Worm (Caenorhabditis elegans) whole organism, L2 larva: ENCODE data around the gene Y55F3BL.6.

Experiments
- nhr-11 ChIP-seq: fragments of 150-350 bp; optimal IDR thresholded peaks from 2 replicates; lab custom pipeline; 2014; ENCODE audit warnings: missing biosample characterization, missing genetic modification characterization
- unc-62 ChIP-seq: fragments of 150-350 bp; optimal IDR thresholded peaks from 2 replicates; lab custom pipeline; 2014; ENCODE audit warnings: missing biosample characterization, missing genetic modification reagents, missing genetic modification characterization

DNA sequence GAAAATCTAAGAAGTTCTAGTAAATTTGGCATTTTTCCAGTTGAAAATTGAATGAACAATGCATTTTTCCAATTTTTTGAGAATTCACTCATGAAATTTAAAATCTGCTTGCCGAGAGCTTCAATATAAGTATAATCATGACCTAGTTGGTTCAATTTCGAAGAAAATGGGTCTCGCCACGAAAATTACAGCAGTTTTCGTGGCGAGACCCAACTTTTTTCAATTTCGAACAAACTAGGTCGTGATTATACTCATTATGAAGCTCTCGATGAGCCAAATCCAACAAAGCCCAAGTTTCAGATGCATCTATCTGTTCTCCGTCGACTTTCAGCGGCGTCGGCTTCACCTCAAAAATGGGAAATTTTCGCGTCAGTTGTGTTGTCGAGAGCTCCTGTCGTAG is 6.4 kb downstream of the Y55F3BL.6 start, which contains the start of gene mrpl-46:
- no peak for TF ChIP-seq unc-62 (GFP tag; lab: Kevin White, UChicago)
- no peak for TF ChIP-seq nhr-11
